Worm (Caenorhabditis elegans): ENCODE data around the gene F41H10.1.

DNA sequence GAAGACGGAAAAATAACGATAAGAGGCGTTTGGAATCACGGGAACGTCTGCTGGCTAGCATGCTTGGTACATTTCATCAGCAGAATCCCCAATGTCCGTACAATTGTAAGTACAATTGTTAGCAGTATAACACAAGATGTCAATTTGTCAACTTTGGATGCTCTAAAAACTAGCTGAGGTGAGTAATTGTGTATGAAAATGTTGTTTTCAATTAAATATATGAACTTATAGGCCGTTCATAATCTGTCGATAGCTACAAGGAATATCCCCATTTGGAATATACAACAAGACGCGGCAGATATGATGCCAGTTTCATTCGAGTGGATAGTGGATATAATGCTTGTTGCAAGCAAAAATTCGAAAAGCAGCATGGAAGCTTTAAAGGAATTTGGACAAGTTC lies 2.3 kb downstream of the F41H10.1 start, which contains the start of gene F41H10.12:
- no peak for TF ChIP-seq skn-1 (tag; optimal IDR thresholded peaks at IDR 0.05)
- TF ChIP-seq nhr-77 (tag; optimal IDR thresholded peaks at IDR 0.05): no peak
- no peak for TF ChIP-seq sup-37 (GFP tag; optimal IDR thresholded peaks at IDR 0.05)
- TF ChIP-seq jun-1 (tag; optimal IDR thresholded peaks at IDR 0.05): no peak
- TF ChIP-seq unc-30 (tag; optimal IDR thresholded peaks at IDR 0.05): no peak
- TF ChIP-seq C16A3.4 (tag; optimal IDR thresholded peaks at IDR 0.05): no peak
- TF ChIP-seq egl-13 (tag; optimal IDR thresholded peaks at IDR 0.05): no peak
- TF ChIP-seq egl-27 (tag; optimal IDR thresholded peaks at IDR 0.05): no peak
- TF ChIP-seq zag-1 (tag; optimal IDR thresholded peaks at IDR 0.05): no peak
- no peak for TF ChIP-seq lin-39 (tag; optimal IDR thresholded peaks at IDR 0.05)
- no peak for TF ChIP-seq sox-4 (tag; optimal IDR thresholded peaks at IDR 0.05)
- no peak for TF ChIP-seq snu-23 (GFP tag; optimal IDR thresholded peaks at IDR 0.05)
